Fruit fly (Drosophila melanogaster) whole organism, embryonic: ENCODE results near the gene Pex10.

ENCODE experiments used
- Aef1 ChIP-seq: fragments of 200-800 bp; sonication (Bioruptor generic); IDR thresholded peaks from 3 replicates; pipeline ENCODE4 v1.3.6; 2022; ENCODE audit warnings: missing biosample characterization, missing genetic modification characterization
- Atf6 ChIP-seq: fragments of 200-800 bp; sonication (Bioruptor generic); IDR thresholded peaks from 2 replicates; pipeline ENCODE4 v1.3.6; 2022; ENCODE audit warnings: missing biosample characterization, missing genetic modification characterization
- Bdp1 ChIP-seq: fragments of 200-800 bp; sonication (Bioruptor generic); optimal IDR thresholded peaks from 3 replicates; lab custom pipeline; 2016; ENCODE audit warnings: missing biosample characterization, missing genetic modification characterization
- C15 ChIP-seq: fragments of 200-800 bp; sonication (Bioruptor generic); IDR thresholded peaks from 3 replicates; pipeline ENCODE4 v1.3.6; 2022; ENCODE audit warnings: missing biosample characterization, missing genetic modification characterization
- CG1024 ChIP-seq: fragments of 200-800 bp; sonication (Bioruptor generic); IDR thresholded peaks from 2 replicates; pipeline ENCODE4 v1.3.6; 2022; ENCODE audit warnings: missing biosample characterization, missing genetic modification characterization
- CG11398 ChIP-seq: fragments of 200-800 bp; sonication (Bioruptor generic); optimal IDR thresholded peaks from 2 replicates; lab custom pipeline; 2016; ENCODE audit warnings: missing biosample characterization, missing genetic modification characterization
- CG13775 ChIP-seq: fragments of 200-800 bp; sonication (Bioruptor generic); optimal IDR thresholded peaks from 3 replicates; lab custom pipeline; 2017; ENCODE audit warnings: missing biosample characterization, mild to moderate bottlenecking, missing genetic modification characterization
- CG17385 ChIP-seq: fragments of 200-800 bp; sonication (Bioruptor generic); optimal IDR thresholded peaks from 3 replicates; lab custom pipeline; 2018; ENCODE audit warnings: missing biosample characterization, mild to moderate bottlenecking, missing genetic modification characterization
- CG17612 ChIP-seq: fragments of 200-800 bp; sonication (Bioruptor generic); IDR thresholded peaks from 2 replicates; pipeline ENCODE4 v1.3.6; 2022; ENCODE audit warnings: missing biosample characterization, missing genetic modification characterization
- CG2129 ChIP-seq: fragments of 200-800 bp; sonication (Bioruptor generic); IDR thresholded peaks from 2 replicates; pipeline ENCODE4 v1.3.6; 2022; ENCODE audit warnings: missing biosample characterization, missing genetic modification characterization; ENCODE audit not compliant: partially characterized antibody
- CG2202 ChIP-seq: fragments of 200-800 bp; sonication (Bioruptor generic); optimal IDR thresholded peaks from 2 replicates; lab custom pipeline; 2018; ENCODE audit warnings: missing biosample characterization, mild to moderate bottlenecking, missing genetic modification characterization
- CG30020 ChIP-seq: fragments of 200-800 bp; optimal IDR thresholded peaks from 2 replicates; lab custom pipeline; 2019; ENCODE audit warnings: missing biosample characterization, mild to moderate bottlenecking, missing genetic modification characterization, moderate library complexity
- CG4328 ChIP-seq: fragments of 200-800 bp; sonication (Bioruptor generic); optimal IDR thresholded peaks from 3 replicates; lab custom pipeline; 2017; ENCODE audit warnings: missing biosample characterization, missing genetic modification reagents, missing genetic modification characterization
- CG4404 ChIP-seq: fragments of 200-800 bp; sonication (Bioruptor generic); IDR thresholded peaks from 2 replicates; pipeline ENCODE4 v1.3.6; 2022; ENCODE audit warnings: missing biosample characterization, missing genetic modification characterization
- CG4707 ChIP-seq: fragments of 200-800 bp; sonication (Bioruptor generic); optimal IDR thresholded peaks from 2 replicates; lab custom pipeline; 2018; ENCODE audit warnings: missing biosample characterization, mild to moderate bottlenecking, missing genetic modification characterization, moderate library complexity
- CG6813 ChIP-seq: fragments of 200-800 bp; sonication (Bioruptor generic); optimal IDR thresholded peaks from 2 replicates; lab custom pipeline; 2017; ENCODE audit warnings: missing biosample characterization, missing genetic modification characterization, mild to moderate bottlenecking, moderate library complexity, missing genetic modification reagents
- CG7987 ChIP-seq: fragments of 200-800 bp; sonication (Bioruptor generic); optimal IDR thresholded peaks from 2 replicates; lab custom pipeline; 2018; ENCODE audit warnings: missing biosample characterization, mild to moderate bottlenecking, missing genetic modification characterization, moderate library complexity
- CG8089 ChIP-seq: fragments of 200-800 bp; sonication (Bioruptor generic); optimal IDR thresholded peaks from 3 replicates; lab custom pipeline; 2016; ENCODE audit warnings: missing biosample characterization, missing genetic modification characterization
- CG8944 ChIP-seq: fragments of 200-800 bp; sonication (Bioruptor generic); optimal IDR thresholded peaks from 3 replicates; lab custom pipeline; 2016; ENCODE audit warnings: missing biosample characterization, missing genetic modification characterization
- Dek ChIP-seq: fragments of 200-800 bp; sonication (Bioruptor generic); optimal IDR thresholded peaks from 3 replicates; lab custom pipeline; 2019; ENCODE audit warnings: missing biosample characterization, mild to moderate bottlenecking, missing genetic modification characterization, moderate library complexity
- Dll ChIP-seq: fragments of 200-800 bp; sonication (Bioruptor generic); IDR thresholded peaks from 4 replicates; pipeline ENCODE4 v1.3.6; 2022; ENCODE audit warnings: missing biosample characterization, missing genetic modification characterization; ENCODE audit not compliant: partially characterized antibody
- Drgx ChIP-seq: fragments of 200-800 bp; sonication (Bioruptor generic); IDR thresholded peaks from 2 replicates; pipeline ENCODE4 v1.3.6; 2022; ENCODE audit warnings: missing biosample characterization, missing genetic modification characterization
- ERR ChIP-seq: fragments of 200-800 bp; sonication (Bioruptor generic); optimal IDR thresholded peaks from 2 replicates; lab custom pipeline; 2016; ENCODE audit warnings: missing biosample characterization, missing genetic modification characterization
- Ets65A ChIP-seq: fragments of 200-800 bp; sonication (Bioruptor generic); peaks from one replicate; lab custom pipeline; 2016; ENCODE audit warnings: missing biosample characterization, missing genetic modification characterization
- HHEX ChIP-seq: fragments of 200-800 bp; sonication (Bioruptor generic); optimal IDR thresholded peaks from 3 replicates; lab custom pipeline; 2017; ENCODE audit warnings: missing biosample characterization, mild to moderate bottlenecking, missing genetic modification characterization, missing genetic modification reagents
- HLH4C ChIP-seq: fragments of 200-800 bp; sonication (Bioruptor generic); IDR thresholded peaks from 3 replicates; pipeline ENCODE4 v1.3.6; 2022; ENCODE audit warnings: missing biosample characterization, missing genetic modification characterization; ENCODE audit not compliant: partially characterized antibody
- Hr51 ChIP-seq, 2 experiments: fragments of 200-800 bp; sonication (Bioruptor generic); optimal IDR thresholded peaks; 2 replicates in 1 of 2; 3 replicates in 1 of 2; lab custom pipeline; 2016 to 2018; ENCODE audit warnings: missing biosample characterization in 2 of 2, missing genetic modification characterization in 2 of 2, mild to moderate bottlenecking in 1 of 2, moderate library complexity in 1 of 2
- Med ChIP-seq: fragments of 200-800 bp; sonication (Bioruptor generic); peaks from one replicate; lab custom pipeline; 2016; ENCODE audit warnings: missing biosample characterization, missing genetic modification characterization, mild to moderate bottlenecking, inconsistent platforms, moderate library complexity
- Poxn ChIP-seq: fragments of 200-800 bp; sonication (Bioruptor generic); IDR thresholded peaks from 2 replicates; pipeline ENCODE4 v1.3.6; 2022; ENCODE audit warnings: missing biosample characterization, missing genetic modification characterization
- Stat92E ChIP-seq, 3 experiments: fragments of >200 bp in 2 of 3; fragments of 200-800 bp in 1 of 3; sonication (Bioruptor generic) in 1 of 3; optimal IDR thresholded peaks; 2 replicates each; lab custom pipeline; 2017 to 2019; ENCODE audit warnings: missing biosample characterization in 3 of 3, missing genetic modification characterization in 3 of 3, mild to moderate bottlenecking in 1 of 3, moderate library complexity in 1 of 3
- Vsx1 ChIP-seq: fragments of 200-800 bp; sonication (Bioruptor generic); optimal IDR thresholded peaks from 2 replicates; lab custom pipeline; 2017; ENCODE audit warnings: missing biosample characterization, mild to moderate bottlenecking, missing genetic modification characterization, missing genetic modification reagents
- ac ChIP-seq: fragments of 200-800 bp; sonication (Bioruptor generic); optimal IDR thresholded peaks from 3 replicates; lab custom pipeline; 2017; ENCODE audit warnings: missing biosample characterization, mild to moderate bottlenecking, missing genetic modification characterization
- chm ChIP-seq: fragments of 200-800 bp; sonication (Bioruptor generic); IDR thresholded peaks from 2 replicates; pipeline ENCODE4 v1.3.6; 2022; ENCODE audit warnings: missing biosample characterization, missing genetic modification characterization
- chn ChIP-seq: fragments of 200-800 bp; sonication (Bioruptor generic); optimal IDR thresholded peaks from 2 replicates; lab custom pipeline; 2016; ENCODE audit warnings: missing biosample characterization, missing genetic modification characterization
- dmrt11E ChIP-seq: fragments of 200-800 bp; sonication (Bioruptor generic); optimal IDR thresholded peaks from 3 replicates; lab custom pipeline; 2018; ENCODE audit warnings: missing biosample characterization, mild to moderate bottlenecking, missing genetic modification characterization, moderate library complexity
- ewg ChIP-seq: fragments of 200-800 bp; sonication (Bioruptor generic); optimal IDR thresholded peaks from 3 replicates; lab custom pipeline; 2017; ENCODE audit warnings: mild to moderate bottlenecking, missing biosample characterization, missing genetic modification reagents, missing genetic modification characterization
- fd3F ChIP-seq: fragments of 200-800 bp; sonication (Bioruptor generic); optimal IDR thresholded peaks from 2 replicates; lab custom pipeline; 2018; ENCODE audit warnings: missing biosample characterization, mild to moderate bottlenecking, missing genetic modification characterization, moderate library complexity
- gcm ChIP-seq: fragments of 200-800 bp; sonication (Bioruptor generic); optimal IDR thresholded peaks from 2 replicates; lab custom pipeline; 2019; ENCODE audit warnings: missing biosample characterization, mild to moderate bottlenecking, missing genetic modification characterization, moderate library complexity
- gem ChIP-seq: fragments of 200-800 bp; sonication (Bioruptor generic); optimal IDR thresholded peaks from 2 replicates; lab custom pipeline; 2019; ENCODE audit warnings: missing biosample characterization, mild to moderate bottlenecking, missing genetic modification characterization, moderate library complexity
- kah ChIP-seq: fragments of 200-800 bp; sonication (Bioruptor generic); optimal IDR thresholded peaks from 2 replicates; lab custom pipeline; 2018; ENCODE audit warnings: missing biosample characterization, mild to moderate bottlenecking, missing genetic modification characterization
- kni ChIP-seq: fragments of 200-800 bp; sonication (Bioruptor generic); optimal IDR thresholded peaks from 3 replicates; lab custom pipeline; 2017; ENCODE audit warnings: mild to moderate bottlenecking, missing biosample characterization, missing genetic modification reagents, missing genetic modification characterization
- mam ChIP-seq: fragments of 200-800 bp; sonication (Bioruptor generic); optimal IDR thresholded peaks from 3 replicates; lab custom pipeline; 2016; ENCODE audit warnings: missing biosample characterization, missing genetic modification characterization
- mld ChIP-seq: fragments of 200-800 bp; sonication (Bioruptor generic); IDR thresholded peaks from 3 replicates; pipeline ENCODE4 v1.3.6; 2022; ENCODE audit warnings: missing biosample characterization, missing genetic modification characterization; ENCODE audit not compliant: partially characterized antibody
- nerfin-1 ChIP-seq: fragments of 200-800 bp; sonication (Bioruptor generic); optimal IDR thresholded peaks from 3 replicates; lab custom pipeline; 2019; ENCODE audit warnings: missing biosample characterization, mild to moderate bottlenecking, missing genetic modification characterization, moderate library complexity
- onecut ChIP-seq: fragments of 200-800 bp; sonication (Bioruptor generic); IDR thresholded peaks from 2 replicates; pipeline ENCODE4 v1.3.6; 2022; ENCODE audit warnings: missing biosample characterization, missing genetic modification characterization
- stwl ChIP-seq: fragments of 200-800 bp; sonication (Bioruptor generic); optimal IDR thresholded peaks from 3 replicates; lab custom pipeline; 2018; ENCODE audit warnings: missing biosample characterization, mild to moderate bottlenecking, missing genetic modification characterization, moderate library complexity
- tin ChIP-seq: fragments of 200-800 bp; sonication (Bioruptor generic); optimal IDR thresholded peaks from 3 replicates; lab custom pipeline; 2016; ENCODE audit warnings: missing biosample characterization, missing genetic modification characterization
- tup ChIP-seq: fragments of 200-800 bp; sonication (Bioruptor generic); optimal IDR thresholded peaks from 2 replicates; lab custom pipeline; 2016; ENCODE audit warnings: missing biosample characterization, mild to moderate bottlenecking, missing genetic modification characterization, moderate library complexity
- usp ChIP-seq: fragments of >200 bp; optimal IDR thresholded peaks from 2 replicates; lab custom pipeline; 2017; ENCODE audit warnings: missing biosample characterization, missing genetic modification characterization

Pex10 gene

dm6 chr3L:1602064-1602832, 44.2 kb downstream of the Pex10 start, which contains the start of gene CG12104 (continued):
- TF ChIP-seq dmrt11E (tag; lab: Kevin White, UChicago), result no peak
- TF ChIP-seq fd3F, result no peak
- TF ChIP-seq ac, result no peak
- peak; percentile 82 for TF ChIP-seq Med (GFP tag; lab: Kevin White, UChicago)
- TF ChIP-seq CG17385 (GFP tag; lab: Kevin White, UChicago), result peak; percentile 41
- peak; percentile 12 for TF ChIP-seq CG7987
- TF ChIP-seq HLH4C, result no peak
- TF ChIP-seq nerfin-1 (tag; lab: Kevin White, UChicago), result peak; percentile 11
- TF ChIP-seq chn (GFP tag; lab: Kevin White, UChicago), result no peak
- TF ChIP-seq Drgx (GFP tag; lab: Robert Waterston, UW), result no peak
- no peak for TF ChIP-seq Bdp1 (GFP tag; lab: Kevin White, UChicago)
- no peak for TF ChIP-seq CG17612
- no peak for TF ChIP-seq Aef1 (GFP tag; lab: Robert Waterston, UW)
- peak; percentile 22 for TF ChIP-seq CG30020 (tag; lab: Kevin White, UChicago)
- no peak for TF ChIP-seq Poxn (GFP tag; lab: Robert Waterston, UW)
- no peak for TF ChIP-seq CG6813 (GFP tag; lab: Kevin White, UChicago)
- TF ChIP-seq Atf6 (GFP tag; lab: Robert Waterston, UW), result no peak
- no peak for TF ChIP-seq kah (GFP tag; lab: Kevin White, UChicago)
- TF ChIP-seq Ets65A (GFP tag; lab: Kevin White, UChicago), result peak; percentile 86
- no peak for TF ChIP-seq chm
- TF ChIP-seq Vsx1 (GFP tag; lab: Kevin White, UChicago), result no peak
- TF ChIP-seq C15 (GFP tag; lab: Robert Waterston, UW), result no peak
- no peak for TF ChIP-seq CG2202
- TF ChIP-seq CG1024 (GFP tag; lab: Robert Waterston, UW), result no peak
- no peak for TF ChIP-seq CG8089 (GFP tag; lab: Kevin White, UChicago)
- no peak for TF ChIP-seq tup (GFP tag; lab: Kevin White, UChicago)
- no peak for TF ChIP-seq CG4707 (GFP tag; lab: Kevin White, UChicago)
- TF ChIP-seq gcm, result peak; percentile 19
- no peak for TF ChIP-seq ERR (GFP tag; lab: Kevin White, UChicago)
- no peak for TF ChIP-seq onecut
- no peak for TF ChIP-seq usp
- no peak for TF ChIP-seq CG4328 (GFP tag; lab: Kevin White, UChicago)
- TF ChIP-seq tin (GFP tag; lab: Kevin White, UChicago), result no peak
- TF ChIP-seq gem (tag; lab: Kevin White, UChicago), result no peak
- TF ChIP-seq Dll (GFP tag; lab: Robert Waterston, UW), result peak; percentile 34; the same call in 1 of the 4 replicates
- no peak for TF ChIP-seq Stat92E (GFP tag; optimal IDR thresholded peaks at IDR 0.05; lab: Kevin White, UChicago)
- no peak for TF ChIP-seq kni (GFP tag; lab: Kevin White, UChicago)
- no peak for TF ChIP-seq ewg
- no peak for TF ChIP-seq HHEX
- TF ChIP-seq Dek (tag; lab: Kevin White, UChicago), result no peak
- no peak for TF ChIP-seq mam
- TF ChIP-seq CG4404 (GFP tag; lab: Robert Waterston, UW), result no peak
- no peak for TF ChIP-seq stwl (tag; lab: Kevin White, UChicago)
- TF ChIP-seq CG8944 (GFP tag; lab: Kevin White, UChicago), result no peak
- no peak for TF ChIP-seq Hr51 (GFP tag; optimal IDR thresholded peaks at IDR 0.05; lab: Kevin White, UChicago)
- peak; percentile 38 for TF ChIP-seq CG13775
- TF ChIP-seq CG11398, result no peak
- 0 out of 3 replicates have a peak, but pooled peaks have one; percentile 42 for TF ChIP-seq mld (GFP tag; lab: Robert Waterston, UW)
- no peak for TF ChIP-seq CG2129 (GFP tag; lab: Robert Waterston, UW)
